Worm (Caenorhabditis elegans) whole organism, early embryonic: ENCODE results near the gene F41E6.17.

ENCODE experiments used
- B0310.2 ChIP-seq: sonication (generic microtip); optimal IDR thresholded peaks from 2 replicates; lab custom pipeline; 2016; ENCODE audit warnings: mild to moderate bottlenecking, missing genetic modification characterization, missing compliant biosample characterization
- F13C5.2 ChIP-seq: sonication (generic microtip); optimal IDR thresholded peaks from 2 replicates; lab custom pipeline; 2017; ENCODE audit warnings: mild to moderate bottlenecking, missing genetic modification characterization, inconsistent platforms, missing compliant biosample characterization
- ama-1 ChIP-seq: fragments of 150-350 bp; optimal IDR thresholded peaks from 2 replicates; lab custom pipeline; 2014
- ceh-36 ChIP-seq: sonication (generic microtip); optimal IDR thresholded peaks from 2 replicates; lab custom pipeline; 2016; ENCODE audit warnings: missing genetic modification characterization, inconsistent platforms, missing compliant biosample characterization
- ets-7 ChIP-seq: sonication (generic microtip); optimal IDR thresholded peaks from 2 replicates; lab custom pipeline; 2016; ENCODE audit warnings: missing genotype, missing genetic modification characterization, missing compliant biosample characterization
- hmbx-1 ChIP-seq: sonication (generic microtip); optimal IDR thresholded peaks from 2 replicates; lab custom pipeline; 2016; ENCODE audit warnings: mild to moderate bottlenecking, missing genetic modification characterization, missing compliant biosample characterization
- hmg-4 ChIP-seq: fragments of 200-800 bp; sonication (Bioruptor generic); optimal IDR thresholded peaks from 2 replicates; lab custom pipeline; 2018; ENCODE audit warnings: mild to moderate bottlenecking, missing genetic modification characterization, missing compliant biosample characterization
- pes-1 ChIP-seq: fragments of 200-800 bp; sonication (Bioruptor generic); IDR thresholded peaks from 2 replicates; pipeline ENCODE4 v1.3.6; 2022; ENCODE audit warnings: missing genetic modification reagents, missing genetic modification characterization, missing compliant biosample characterization
- sea-1 ChIP-seq: fragments of 200-800 bp; sonication (Bioruptor generic); conservative IDR thresholded peaks from 2 replicates; pipeline ENCODE4 v1.3.6; 2022; ENCODE audit warnings: missing genetic modification characterization, missing compliant biosample characterization
- tbx-37 ChIP-seq: fragments of 200-800 bp; sonication (Bioruptor generic); conservative IDR thresholded peaks from 2 replicates; pipeline ENCODE4 v1.3.6; 2022; ENCODE audit warnings: missing genetic modification reagents, missing genetic modification characterization, missing compliant biosample characterization
- tra-4 ChIP-seq: sonication (generic microtip); optimal IDR thresholded peaks from 2 replicates; lab custom pipeline; 2017; ENCODE audit warnings: missing genetic modification characterization, missing compliant biosample characterization

ce11 chrV:8608483-8608882, 15.4 kb upstream of the F41E6.17 start:
- TF ChIP-seq ama-1 (lab: Kevin White, UChicago) (no peak), tbx-37 (GFP tag; lab: Robert Waterston, UW) (no peak), hmbx-1 (tag; lab: Kevin White, UChicago) (no peak), ceh-36 (tag; lab: Kevin White, UChicago) (no peak), F13C5.2 (tag; lab: Kevin White, UChicago) (no peak), pes-1 (GFP tag; lab: Robert Waterston, UW) (no peak), ets-7 (tag; lab: Kevin White, UChicago) (no peak), sea-1 (GFP tag; lab: Robert Waterston, UW) (no peak), B0310.2 (no peak), tra-4 (tag; lab: Kevin White, UChicago) (no peak), hmg-4 (GFP tag; lab: Kevin White, UChicago) (no peak)
